Worm (Caenorhabditis elegans): ENCODE measurements around the gene nas-3.

nas-3 gene

ce11 chrV:9440003-9440319 is 38.0 kb upstream of the nas-3 start (continued):
- TF ChIP-seq Y79H2A.3 (GFP tag; conservative IDR thresholded peaks at IDR 0.05) (no peak), lin-35 (GFP tag; optimal IDR thresholded peaks at IDR 0.05) (no peak), him-1 (tag; optimal IDR thresholded peaks at IDR 0.05) (peak; percentile 36), attf-3 (GFP tag; conservative IDR thresholded peaks at IDR 0.05) (no peak), ZK185.1 (tag; optimal IDR thresholded peaks at IDR 0.05; ENCODE audit: poor library complexity, severe bottlenecking) (no peak), dpff-1 (tag; optimal IDR thresholded peaks at IDR 0.05) (no peak), F39B2.1 (GFP tag; IDR thresholded peaks at IDR 0.05) (no peak), mxl-1 (tag; optimal IDR thresholded peaks at IDR 0.05) (no peak), ceh-91 (GFP tag; IDR thresholded peaks at IDR 0.05) (no peak), snpc-1.3 (tag; optimal IDR thresholded peaks at IDR 0.05; ENCODE audit: insufficient read depth) (peak; percentile 1), ztf-25 (GFP tag; IDR thresholded peaks at IDR 0.05) (no peak), efl-1 (GFP tag; optimal IDR thresholded peaks at IDR 0.05) (no peak), bed-2 (GFP tag; IDR thresholded peaks at IDR 0.05) (no peak), egl-44 (GFP tag; IDR thresholded peaks at IDR 0.05) (no peak), C06A6.2 (GFP tag; conservative IDR thresholded peaks at IDR 0.05) (no peak), atf-7 (tag; optimal IDR thresholded peaks at IDR 0.05) (no peak), Y95B8A.8 (GFP tag; IDR thresholded peaks at IDR 0.05) (no peak), ztf-3 (GFP tag; optimal IDR thresholded peaks at IDR 0.05) (no peak), Y53F4B.3 (GFP tag; IDR thresholded peaks at IDR 0.05) (no peak), ztf-18 (tag; optimal IDR thresholded peaks at IDR 0.05) (peak; percentile 22), xnd-1 (tag; optimal IDR thresholded peaks at IDR 0.05) (no peak), aptf-3 (GFP tag; IDR thresholded peaks at IDR 0.05) (no peak), K12H6.12 (tag; optimal IDR thresholded peaks at IDR 0.05) (no peak), madf-8 (GFP tag; conservative IDR thresholded peaks at IDR 0.05) (0 out of 2 replicates have a peak, but pooled peaks have one; percentile 3), unc-62 (GFP tag; optimal IDR thresholded peaks at IDR 0.05) (no peak), F57A8.1 (GFP tag; optimal IDR thresholded peaks at IDR 0.05) (no peak), rec-8 (tag; optimal IDR thresholded peaks at IDR 0.05) (no peak), lsl-1 (GFP tag; optimal IDR thresholded peaks at IDR 0.05) (peak; percentile 84), hrde-1 (tag; optimal IDR thresholded peaks at IDR 0.05; ENCODE audit: borderline replicate concordance) (no peak), egrh-3 (GFP tag; IDR thresholded peaks at IDR 0.05) (no peak), somi-1 (GFP tag; optimal IDR thresholded peaks at IDR 0.05) (no peak), hlh-26 (GFP tag; conservative IDR thresholded peaks at IDR 0.05) (no peak), B0261.1 (tag; optimal IDR thresholded peaks at IDR 0.05) (no peak), F52B5.7 (tag; optimal IDR thresholded peaks at IDR 0.05) (no peak), B0336.3 (GFP tag; IDR thresholded peaks at IDR 0.05) (no peak), nfya-1 (tag; optimal IDR thresholded peaks at IDR 0.05; ENCODE audit: borderline replicate concordance, insufficient read depth) (no peak), tbp1 (GFP tag; optimal IDR thresholded peaks at IDR 0.05) (peak; percentile 57), hsf-1 (GFP tag; IDR thresholded peaks at IDR 0.05) (no peak), D2030.7 (GFP tag; IDR thresholded peaks at IDR 0.05) (no peak), lin-54 (GFP tag; optimal IDR thresholded peaks at IDR 0.05) (peak; percentile 20), sptf-2 (GFP tag; optimal IDR thresholded peaks at IDR 0.05) (no peak), C17E4.6 (GFP tag; IDR thresholded peaks at IDR 0.05) (no peak), lir-1 (GFP tag; conservative IDR thresholded peaks at IDR 0.05) (no peak), snpc-1.1 (tag; optimal IDR thresholded peaks at IDR 0.05; ENCODE audit: insufficient read depth) (peak; percentile 89), nhr-120 (GFP tag; IDR thresholded peaks at IDR 0.05) (no peak), fkh-3 (tag; optimal IDR thresholded peaks at IDR 0.05) (no peak), snpc-3.4 (tag; optimal IDR thresholded peaks at IDR 0.05) (no peak), pbrm-1 (GFP tag; IDR thresholded peaks at IDR 0.05) (no peak; the same call in 1 of the 2 replicates), cebp-2 (GFP tag; IDR thresholded peaks at IDR 0.05) (no peak)

Measured in whole organism, young adult.